Fruit fly (Drosophila melanogaster): ENCODE data around the gene Nmdar2.

DNA sequence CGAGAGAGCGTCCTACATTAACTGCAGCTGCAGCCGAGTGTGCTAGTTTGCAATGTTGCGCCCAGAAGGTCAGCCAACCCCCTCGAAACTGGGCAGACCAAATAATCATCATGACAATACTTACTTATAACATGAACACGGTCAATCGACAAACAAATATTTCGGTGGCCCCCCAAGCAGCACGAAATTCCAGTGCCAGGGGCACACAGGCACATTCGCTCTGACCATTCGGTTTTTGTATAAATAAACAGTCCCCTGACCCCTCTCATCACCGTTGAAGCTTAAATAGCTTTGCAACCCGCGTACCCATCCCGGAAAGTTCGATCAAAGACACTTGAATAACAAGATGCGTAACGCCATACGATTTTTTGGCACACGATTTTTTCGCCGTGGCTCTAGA, 6.3 kb upstream of the Nmdar2 start:
- TF ChIP-seq CG8478 (optimal IDR thresholded peaks at IDR 0.05) (no peak), CTCF (optimal IDR thresholded peaks at IDR 0.05) (no peak)
